Fruit fly (Drosophila melanogaster) whole organism, wandering third instar larva: ENCODE results near the gene CSN8.

Source experiments
- CrebA ChIP-seq: fragments of 200-800 bp; sonication (Bioruptor generic); optimal IDR thresholded peaks from 2 replicates; lab custom pipeline; 2016; ENCODE audit warnings: missing biosample characterization, mild to moderate bottlenecking, missing genetic modification characterization, borderline replicate concordance
- Hr83 ChIP-seq: fragments of 200-300 bp; sonication (Bioruptor generic); optimal IDR thresholded peaks from 2 replicates; lab custom pipeline; 2016; ENCODE audit warnings: missing biosample characterization, mild to moderate bottlenecking, missing genetic modification characterization, moderate library complexity; ENCODE audit not compliant: poor library complexity, severe bottlenecking
- psq ChIP-seq: fragments of 200-800 bp; sonication (Bioruptor generic); optimal IDR thresholded peaks from 3 replicates; lab custom pipeline; 2017; ENCODE audit warnings: missing biosample characterization, mild to moderate bottlenecking, missing genetic modification characterization, moderate library complexity
- rgr ChIP-seq: fragments of 200-800 bp; sonication (Bioruptor generic); optimal IDR thresholded peaks from 3 replicates; lab custom pipeline; 2016; ENCODE audit warnings: missing biosample characterization, mild to moderate bottlenecking, missing genetic modification characterization
- woc ChIP-seq: sonication (Bioruptor generic); optimal IDR thresholded peaks from 2 replicates; lab custom pipeline; 2016; ENCODE audit warnings: missing biosample characterization, mild to moderate bottlenecking, missing genetic modification characterization

- no peak for TF ChIP-seq psq (GFP tag; lab: Kevin White, UChicago)
- no peak for TF ChIP-seq Hr83 (GFP tag; lab: Kevin White, UChicago)
- TF ChIP-seq woc (GFP tag; lab: Kevin White, UChicago): peak; percentile 7
- TF ChIP-seq rgr (GFP tag; lab: Kevin White, UChicago): peak; percentile 36
- no peak for TF ChIP-seq CrebA (GFP tag; lab: Kevin White, UChicago)
Observed at dm6 chr2L:8364006-8364956, at the start of gene CSN8, which contains the start of gene RpS13.
